Fruit fly (Drosophila melanogaster): ENCODE measurements around the gene mor.
A peak's percentile ranks its signal among the peaks of the same experiment; 100 is the strongest.

mor gene

dm6 chr3R:16005943-16006342, 33.2 kb upstream of the mor start (continued):
- TF ChIP-seq mirr (GFP tag; optimal IDR thresholded peaks at IDR 0.05), result no peak
- TF ChIP-seq Hr78 (GFP tag; optimal IDR thresholded peaks at IDR 0.05), result no peak
- TF ChIP-seq fd102C (GFP tag; optimal IDR thresholded peaks at IDR 0.05), result no peak
- no peak for TF ChIP-seq sc (optimal IDR thresholded peaks at IDR 0.05)
- peak; percentile 42 for TF ChIP-seq sc (GFP tag; optimal IDR thresholded peaks at IDR 0.05)
- TF ChIP-seq CG34224 (GFP tag; IDR thresholded peaks at IDR 0.05; ENCODE audit: partially characterized antibody), result no peak
- no peak for TF ChIP-seq CG10267 (tag; optimal IDR thresholded peaks at IDR 0.05)
- TF ChIP-seq sd (tag; optimal IDR thresholded peaks at IDR 0.05), result no peak
- no peak for TF ChIP-seq CG6854 (GFP tag; optimal IDR thresholded peaks at IDR 0.05)
- TF ChIP-seq h (optimal IDR thresholded peaks at IDR 0.05), result no peak
- no peak for TF ChIP-seq CG10565 (GFP tag; optimal IDR thresholded peaks at IDR 0.05)
- TF ChIP-seq CG7271 (tag; optimal IDR thresholded peaks at IDR 0.05), result no peak
- no peak for TF ChIP-seq row (GFP tag; IDR thresholded peaks at IDR 0.05)
- peak; percentile 78 for TF ChIP-seq CG17568 (GFP tag; optimal IDR thresholded peaks at IDR 0.05)
- TF ChIP-seq Hand (GFP tag; optimal IDR thresholded peaks at IDR 0.05), result no peak
- no peak for TF ChIP-seq Jarid2 (GFP tag; optimal IDR thresholded peaks at IDR 0.05)
- TF ChIP-seq Lpt (GFP tag; optimal IDR thresholded peaks at IDR 0.05), result no peak
- 0 out of 3 replicates have a peak, but pooled peaks have one; percentile 16 for TF ChIP-seq CG11695 (GFP tag; IDR thresholded peaks at IDR 0.05)
- TF ChIP-seq CG6683 (GFP tag; optimal IDR thresholded peaks at IDR 0.05), result no peak
- TF ChIP-seq CG13123 (GFP tag; optimal IDR thresholded peaks at IDR 0.05), result no peak
- no peak for TF ChIP-seq CG10274 (GFP tag; optimal IDR thresholded peaks at IDR 0.05)
- TF ChIP-seq ATbp (GFP tag; optimal IDR thresholded peaks at IDR 0.05), result peak; percentile 84
- no peak for TF ChIP-seq CG2116 (GFP tag; optimal IDR thresholded peaks at IDR 0.05)
- TF ChIP-seq CG3726 (GFP tag; IDR thresholded peaks at IDR 0.05), result no peak
- TF ChIP-seq tup (GFP tag; optimal IDR thresholded peaks at IDR 0.05), result no peak
- no peak for TF ChIP-seq Mrtf (GFP tag; IDR thresholded peaks at IDR 0.05)
- peak; percentile 37 for TF ChIP-seq CG1529 (GFP tag; optimal IDR thresholded peaks at IDR 0.05)
- TF ChIP-seq CG7963 (GFP tag; IDR thresholded peaks at IDR 0.05; ENCODE audit: partially characterized antibody), result no peak
- TF ChIP-seq knrl (GFP tag; IDR thresholded peaks at IDR 0.05; ENCODE audit: partially characterized antibody), result no peak
- TF ChIP-seq HmgZ (tag; optimal IDR thresholded peaks at IDR 0.05), result no peak
- TF ChIP-seq NK7.1 (GFP tag; optimal IDR thresholded peaks at IDR 0.05), result no peak
- 0 out of 2 replicates have a peak, but pooled peaks have one; percentile 14 for TF ChIP-seq onecut (GFP tag; IDR thresholded peaks at IDR 0.05)
- peak; percentile 8 for TF ChIP-seq D19A (tag; optimal IDR thresholded peaks at IDR 0.05)
- no peak for TF ChIP-seq grn (GFP tag; optimal IDR thresholded peaks at IDR 0.05)
- no peak for TF ChIP-seq sisA (GFP tag; IDR thresholded peaks at IDR 0.05)
- no peak for TF ChIP-seq CG14667 (GFP tag; IDR thresholded peaks at IDR 0.05)
- peak; percentile 4 for TF ChIP-seq CG18476 (GFP tag; optimal IDR thresholded peaks at IDR 0.05)
- no peak for TF ChIP-seq CG43689 (GFP tag; IDR thresholded peaks at IDR 0.05)
- TF ChIP-seq CG7745 (tag; optimal IDR thresholded peaks at IDR 0.05), result no peak
- no peak for TF ChIP-seq pum (GFP tag; optimal IDR thresholded peaks at IDR 0.05)
- no peak for TF ChIP-seq CG30403 (GFP tag; optimal IDR thresholded peaks at IDR 0.05)
- TF ChIP-seq NfI (GFP tag; optimal IDR thresholded peaks at IDR 0.05), result peak; percentile 17
- TF ChIP-seq Lim3 (GFP tag; IDR thresholded peaks at IDR 0.05), result no peak
- peak; percentile 1 for TF ChIP-seq CG10543 (GFP tag; optimal IDR thresholded peaks at IDR 0.05)
- peak; percentile 14 for TF ChIP-seq maf-S (GFP tag; optimal IDR thresholded peaks at IDR 0.05)
- TF ChIP-seq jigr1 (GFP tag; IDR thresholded peaks at IDR 0.05), result no peak
- TF ChIP-seq stc (GFP tag; IDR thresholded peaks at IDR 0.05), result no peak
- TF ChIP-seq danr (GFP tag; IDR thresholded peaks at IDR 0.05), result no peak
- no peak for TF ChIP-seq CG18011 (GFP tag; optimal IDR thresholded peaks at IDR 0.05)
- TF ChIP-seq btn (GFP tag; optimal IDR thresholded peaks at IDR 0.05), result no peak
- TF ChIP-seq Eip74EF (GFP tag; optimal IDR thresholded peaks at IDR 0.05), result peak in 1 of 2 experiments; percentile 54

All from whole organism, embryonic.